Fruit fly (Drosophila melanogaster): ENCODE results near the gene CG7573.

Gene CG7573

DNA sequence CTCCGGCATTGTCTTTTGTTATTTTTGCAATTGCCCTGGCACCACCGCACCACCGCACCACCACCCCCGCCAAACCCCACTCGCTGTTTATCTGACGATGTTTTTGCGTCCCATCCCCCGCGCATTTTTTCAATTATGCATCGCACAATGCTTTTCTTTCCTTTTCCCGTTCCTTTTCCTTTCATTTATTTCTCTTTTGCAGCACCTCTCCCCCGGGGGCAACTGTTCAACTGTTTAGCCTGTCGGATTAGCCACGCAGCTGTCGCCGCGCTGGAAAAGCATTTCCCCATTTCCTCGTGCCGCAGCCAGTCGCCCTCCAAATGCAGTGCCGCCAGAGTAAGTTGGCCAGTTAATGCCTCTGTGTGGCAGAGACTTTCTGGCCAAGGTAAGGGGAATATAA is 12.3 kb upstream of the CG7573 start:
- TF ChIP-seq chn (GFP tag; optimal IDR thresholded peaks at IDR 0.05) (no peak), CG3407 (GFP tag; optimal IDR thresholded peaks at IDR 0.05) (no peak), Ets65A (GFP tag) (no peak), CG4820 (GFP tag; optimal IDR thresholded peaks at IDR 0.05) (no peak), CG14860 (GFP tag; IDR thresholded peaks at IDR 0.05; ENCODE audit: partially characterized antibody) (no peak), CG2199 (GFP tag; IDR thresholded peaks at IDR 0.05) (0 out of 3 replicates have a peak, but pooled peaks have one; percentile 16), pho (GFP tag; optimal IDR thresholded peaks at IDR 0.05) (no peak), so (GFP tag; IDR thresholded peaks at IDR 0.05) (no peak), oc (tag; optimal IDR thresholded peaks at IDR 0.05) (peak; percentile 54), CG3726 (GFP tag; IDR thresholded peaks at IDR 0.05) (0 out of 3 replicates have a peak, but pooled peaks have one; percentile 35), CG33213 (GFP tag; optimal IDR thresholded peaks at IDR 0.05) (no peak), CG5953 (GFP tag; IDR thresholded peaks at IDR 0.05) (0 out of 2 replicates have a peak, but pooled peaks have one; percentile 21), CG4404 (GFP tag; IDR thresholded peaks at IDR 0.05) (no peak), gsb-n (tag; optimal IDR thresholded peaks at IDR 0.05) (peak; percentile 19), CG9609 (GFP tag; optimal IDR thresholded peaks at IDR 0.05) (no peak), CG2129 (GFP tag; IDR thresholded peaks at IDR 0.05; ENCODE audit: partially characterized antibody) (no peak), Fer2 (tag; optimal IDR thresholded peaks at IDR 0.05) (no peak), gce (GFP tag; IDR thresholded peaks at IDR 0.05) (0 out of 3 replicates have a peak, but pooled peaks have one; percentile 23), grau (tag; optimal IDR thresholded peaks at IDR 0.05) (no peak), CG14050 (GFP tag; IDR thresholded peaks at IDR 0.05) (no peak), Lpt (GFP tag; optimal IDR thresholded peaks at IDR 0.05) (no peak), CG6175 (GFP tag; IDR thresholded peaks at IDR 0.05) (peak; percentile 54; the same call in 1 of the 3 replicates), onecut (GFP tag; IDR thresholded peaks at IDR 0.05) (no peak), kay (GFP tag; optimal IDR thresholded peaks at IDR 0.05) (no peak), CG9215 (GFP tag; IDR thresholded peaks at IDR 0.05) (no peak), CG15696 (tag; optimal IDR thresholded peaks at IDR 0.05) (no peak), CG10543 (GFP tag; optimal IDR thresholded peaks at IDR 0.05) (no peak), CG14710 (tag; optimal IDR thresholded peaks at IDR 0.05) (no peak), ac (GFP tag; optimal IDR thresholded peaks at IDR 0.05) (no peak), zen (tag; optimal IDR thresholded peaks at IDR 0.05) (no peak), YL-1 (GFP tag; optimal IDR thresholded peaks at IDR 0.05) (no peak), slbo (GFP tag; IDR thresholded peaks at IDR 0.05) (no peak), Ptx1 (GFP tag; IDR thresholded peaks at IDR 0.05) (no peak), lov (optimal IDR thresholded peaks at IDR 0.05) (no peak), lov (GFP tag; IDR thresholded peaks at IDR 0.05) (0 out of 3 replicates have a peak, but pooled peaks have one; percentile 20), crc (GFP tag; optimal IDR thresholded peaks at IDR 0.05) (no peak), caup (GFP tag; optimal IDR thresholded peaks at IDR 0.05; ENCODE audit: severe bottlenecking) (no peak), CG9932 (GFP tag; IDR thresholded peaks at IDR 0.05) (no peak), CG8388 (GFP tag; optimal IDR thresholded peaks at IDR 0.05) (no peak), sim (GFP tag; IDR thresholded peaks at IDR 0.05) (no peak), rib (GFP tag; IDR thresholded peaks at IDR 0.05) (no peak), Hand (GFP tag; optimal IDR thresholded peaks at IDR 0.05) (no peak), CG7372 (GFP tag; IDR thresholded peaks at IDR 0.05) (no peak), CG11560 (tag; IDR thresholded peaks at IDR 0.05) (no peak), ro (GFP tag; IDR thresholded peaks at IDR 0.05) (no peak), HLH3B (GFP tag; IDR thresholded peaks at IDR 0.05) (no peak), CG5245 (GFP tag; optimal IDR thresholded peaks at IDR 0.05) (no peak), ase (GFP tag; IDR thresholded peaks at IDR 0.05) (no peak), CG4707 (GFP tag; optimal IDR thresholded peaks at IDR 0.05) (no peak), ash1 (GFP tag; optimal IDR thresholded peaks at IDR 0.05) (no peak), luna (GFP tag; optimal IDR thresholded peaks at IDR 0.05) (no peak), ems (GFP tag; optimal IDR thresholded peaks at IDR 0.05) (no peak), nom (GFP tag; optimal IDR thresholded peaks at IDR 0.05) (peak; percentile 10)

Data from whole organism, embryonic.